Fruit fly (Drosophila melanogaster): ENCODE measurements around the gene odd.
A peak's percentile ranks its signal among the peaks of the same experiment; 100 is the strongest.

The odd gene

DNA sequence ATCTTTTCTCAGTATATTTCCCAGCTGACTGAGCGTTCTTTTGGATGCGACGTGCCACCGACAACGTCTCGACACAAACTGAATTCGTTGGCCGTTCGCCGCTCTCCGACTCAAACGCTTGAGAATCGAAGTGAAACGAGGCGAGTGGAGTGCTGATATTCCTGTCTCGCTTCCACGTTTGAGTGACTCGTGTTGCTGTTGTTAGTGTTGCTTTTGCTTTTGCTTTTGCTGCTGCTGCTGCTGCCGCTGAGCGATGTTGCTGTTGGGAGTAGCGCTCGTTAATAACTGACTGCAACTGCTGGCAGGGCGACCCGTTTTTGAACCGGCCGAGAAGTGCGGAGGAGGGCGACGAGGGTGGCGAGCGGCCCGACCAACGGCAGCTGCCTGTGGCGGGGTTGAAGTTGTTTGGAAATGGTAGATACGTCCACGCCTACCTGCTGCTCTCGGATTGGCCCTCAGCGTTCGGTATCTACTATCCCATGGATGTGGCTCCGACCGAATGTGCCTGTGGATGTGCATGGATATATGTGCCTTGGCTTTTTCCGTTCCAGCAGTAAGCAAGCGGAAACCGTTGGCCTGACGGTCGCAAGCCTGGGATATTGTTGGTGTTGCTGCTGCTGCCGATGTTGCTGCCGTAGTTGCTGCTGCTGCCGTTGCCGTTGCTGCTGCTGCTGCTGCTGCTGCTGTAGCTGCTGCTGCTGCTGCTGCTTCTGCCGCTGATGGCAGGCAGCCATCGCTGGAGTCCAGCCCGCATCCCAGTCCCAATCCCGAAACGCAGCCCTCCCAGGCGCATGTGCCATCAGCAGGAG, at the start of gene odd:
Gene odd (minus strand): TSS at position 295 of the 809 bp plus-strand sequence.
- TF ChIP-seq CG8478 (optimal IDR thresholded peaks at IDR 0.05) (peak; percentile 47), pan (optimal IDR thresholded peaks at IDR 0.05) (no peak), Dll (optimal IDR thresholded peaks at IDR 0.05) (peak; percentile 69), usp (GFP tag; optimal IDR thresholded peaks at IDR 0.05) (no peak), EcR (GFP tag; optimal IDR thresholded peaks at IDR 0.05) (no peak)

DNA sequence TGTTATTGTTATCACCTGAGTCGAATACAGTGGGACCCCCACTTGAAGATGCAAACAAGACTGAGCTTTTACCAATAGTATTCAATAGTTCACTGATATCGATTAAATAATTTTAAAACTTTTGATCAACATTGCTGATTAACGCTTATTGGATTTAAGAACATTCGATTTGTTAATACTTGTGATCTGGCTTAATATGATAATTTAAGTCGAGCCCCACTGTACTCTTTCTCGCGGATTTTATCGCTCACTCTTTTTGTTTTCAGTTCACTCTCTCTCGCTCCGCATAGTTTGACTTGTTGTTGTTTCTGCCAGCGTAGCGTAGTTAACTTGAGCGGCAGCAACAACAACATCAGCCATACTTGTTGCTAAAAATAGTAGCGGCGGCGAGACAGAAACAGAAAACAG, 49.1 kb upstream of the odd start:
- TF ChIP-seq EcR (GFP tag; optimal IDR thresholded peaks at IDR 0.05) (no peak), psq (optimal IDR thresholded peaks at IDR 0.05) (no peak), CG8478 (optimal IDR thresholded peaks at IDR 0.05) (no peak), Dll (optimal IDR thresholded peaks at IDR 0.05) (no peak), usp (GFP tag; optimal IDR thresholded peaks at IDR 0.05) (no peak), pan (optimal IDR thresholded peaks at IDR 0.05) (no peak)

- no peak for TF ChIP-seq usp (GFP tag; optimal IDR thresholded peaks at IDR 0.05)
- no peak for TF ChIP-seq pan (optimal IDR thresholded peaks at IDR 0.05)
- TF ChIP-seq Dll (optimal IDR thresholded peaks at IDR 0.05): no peak
- no peak for TF ChIP-seq psq (optimal IDR thresholded peaks at IDR 0.05)
- TF ChIP-seq CG8478 (optimal IDR thresholded peaks at IDR 0.05): no peak
- TF ChIP-seq EcR (GFP tag; optimal IDR thresholded peaks at IDR 0.05): no peak
These were observed 48.5 kb upstream of the odd start for dm6 chr2L:3654956-3655618.

DNA sequence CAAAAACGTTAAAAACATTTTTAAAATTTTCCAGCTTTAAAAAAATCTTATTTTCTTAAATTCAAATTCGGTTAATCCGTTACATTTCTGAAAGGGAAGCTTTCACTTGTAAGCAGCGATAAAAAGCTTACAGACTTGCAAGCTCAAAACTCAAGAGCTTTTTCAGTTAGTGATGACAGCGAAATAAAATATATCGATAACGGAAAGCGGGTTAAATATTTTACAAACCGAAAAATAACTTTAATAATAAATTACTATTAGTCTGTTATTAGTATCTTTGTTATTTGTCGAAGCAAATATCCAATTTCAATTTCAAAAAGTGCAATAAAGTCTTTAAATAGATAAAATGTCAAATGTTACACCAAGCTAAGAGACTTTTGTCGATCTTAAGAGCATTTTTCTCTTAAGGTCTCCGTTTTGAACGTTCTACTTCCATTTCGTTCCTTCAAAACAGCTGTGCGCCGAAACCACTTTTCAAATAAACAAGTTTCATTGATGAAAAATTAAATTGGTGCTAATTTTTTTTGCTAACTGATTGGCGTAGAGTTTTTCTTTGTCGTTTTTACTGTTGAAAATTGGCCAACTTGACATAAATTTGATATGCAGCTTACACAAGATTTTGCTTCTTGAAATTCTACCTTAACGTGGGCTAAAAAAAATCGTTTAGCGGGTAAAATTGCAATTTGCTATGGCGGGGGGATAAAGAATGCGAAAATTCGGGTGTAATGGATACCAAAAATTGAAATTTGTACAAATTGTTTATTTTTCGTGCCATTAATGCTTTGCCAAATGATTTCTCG, 41.8 kb upstream of the odd start:
- no peak for TF ChIP-seq usp (GFP tag; optimal IDR thresholded peaks at IDR 0.05)

- TF ChIP-seq psq (optimal IDR thresholded peaks at IDR 0.05) (no peak), Dll (optimal IDR thresholded peaks at IDR 0.05) (no peak), EcR (GFP tag; optimal IDR thresholded peaks at IDR 0.05) (no peak), usp (GFP tag; optimal IDR thresholded peaks at IDR 0.05) (no peak), CG8478 (optimal IDR thresholded peaks at IDR 0.05) (no peak), pan (optimal IDR thresholded peaks at IDR 0.05) (no peak)
These were observed 41.1 kb upstream of the odd start for dm6 chr2L:3647521-3648172.

dm6 chr2L:3646041-3646440, 39.5 kb upstream of the odd start:
- no peak for TF ChIP-seq EcR (GFP tag; optimal IDR thresholded peaks at IDR 0.05)
- TF ChIP-seq pan (optimal IDR thresholded peaks at IDR 0.05): no peak
- no peak for TF ChIP-seq Dll (optimal IDR thresholded peaks at IDR 0.05)
- TF ChIP-seq CG8478 (optimal IDR thresholded peaks at IDR 0.05): no peak
- TF ChIP-seq psq (optimal IDR thresholded peaks at IDR 0.05): no peak
- TF ChIP-seq usp (GFP tag; optimal IDR thresholded peaks at IDR 0.05): no peak

DNA sequence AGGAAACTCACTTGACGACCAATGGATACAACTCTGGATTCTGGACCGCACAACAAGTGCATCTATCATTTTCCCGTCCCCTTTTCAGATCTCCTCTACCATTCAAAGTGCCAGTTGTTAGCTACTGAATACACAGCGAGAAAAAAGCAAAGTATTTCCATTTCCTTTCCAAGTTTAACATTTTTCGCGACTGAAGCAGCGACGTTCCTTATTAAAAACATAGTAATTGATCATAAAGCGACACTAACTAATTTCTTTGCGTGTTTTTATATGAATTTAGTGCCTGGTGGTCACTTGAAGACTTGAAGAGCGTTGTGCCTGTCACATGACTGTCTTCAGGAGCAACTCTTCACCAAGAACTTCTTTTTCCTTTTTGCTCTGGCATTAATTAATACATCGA, 38.8 kb upstream of the odd start:
- TF ChIP-seq EcR (GFP tag; optimal IDR thresholded peaks at IDR 0.05) (no peak), usp (GFP tag; optimal IDR thresholded peaks at IDR 0.05) (no peak), psq (optimal IDR thresholded peaks at IDR 0.05) (no peak), CG8478 (optimal IDR thresholded peaks at IDR 0.05) (no peak), Dll (optimal IDR thresholded peaks at IDR 0.05) (no peak), pan (optimal IDR thresholded peaks at IDR 0.05) (no peak)

dm6 chr2L:3642148-3642920, 35.8 kb upstream of the odd start:
- TF ChIP-seq psq (optimal IDR thresholded peaks at IDR 0.05) (no peak), pan (optimal IDR thresholded peaks at IDR 0.05) (no peak), usp (GFP tag; optimal IDR thresholded peaks at IDR 0.05) (no peak), CG8478 (optimal IDR thresholded peaks at IDR 0.05) (no peak), Dll (optimal IDR thresholded peaks at IDR 0.05) (no peak), EcR (GFP tag; optimal IDR thresholded peaks at IDR 0.05) (no peak)

DNA sequence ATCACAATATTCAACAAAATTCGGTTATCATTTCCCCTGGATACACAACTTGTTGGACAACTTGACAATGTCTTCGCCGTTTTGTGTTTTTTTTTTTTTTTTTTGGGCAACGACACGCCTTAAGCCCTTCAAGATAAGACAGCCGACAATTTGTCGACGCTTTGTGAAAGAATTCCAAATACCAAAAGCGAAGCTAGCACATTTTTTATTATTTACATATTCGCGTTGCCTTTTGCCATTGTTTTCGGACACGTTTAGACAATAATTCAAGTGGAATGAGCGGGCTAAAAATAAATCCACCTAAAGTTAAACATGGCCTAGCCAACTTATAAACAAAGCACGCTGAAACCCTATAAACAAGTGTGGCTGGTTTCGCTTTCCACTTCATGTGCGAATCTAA, 34.4 kb upstream of the odd start:
- no peak for TF ChIP-seq Dll (optimal IDR thresholded peaks at IDR 0.05)

DNA sequence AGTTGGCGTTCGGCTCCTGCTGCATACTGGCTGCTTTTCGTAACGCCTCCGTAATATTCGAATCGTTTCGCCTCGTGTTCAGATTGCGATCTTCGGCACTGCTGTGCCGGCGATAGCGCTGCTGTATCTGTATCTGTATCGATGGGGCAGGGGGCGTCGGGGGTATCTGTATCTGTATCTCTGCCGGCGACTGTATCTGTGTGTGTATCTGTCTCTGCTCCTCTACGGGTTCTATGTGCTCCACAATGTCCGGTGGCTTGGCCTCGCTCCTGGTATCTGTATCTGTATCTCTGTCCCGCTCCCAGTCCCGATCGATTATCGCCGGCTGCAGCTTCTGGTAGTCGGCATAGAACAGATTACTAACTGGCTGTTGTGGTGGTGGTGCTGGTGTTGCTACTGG, 33.4 kb upstream of the odd start:
- no peak for TF ChIP-seq usp (GFP tag; optimal IDR thresholded peaks at IDR 0.05)
- TF ChIP-seq psq (optimal IDR thresholded peaks at IDR 0.05): no peak
- TF ChIP-seq CG8478 (optimal IDR thresholded peaks at IDR 0.05): no peak
- TF ChIP-seq Dll (optimal IDR thresholded peaks at IDR 0.05): no peak
- TF ChIP-seq pan (optimal IDR thresholded peaks at IDR 0.05): no peak
- TF ChIP-seq EcR (GFP tag; optimal IDR thresholded peaks at IDR 0.05): no peak

DNA sequence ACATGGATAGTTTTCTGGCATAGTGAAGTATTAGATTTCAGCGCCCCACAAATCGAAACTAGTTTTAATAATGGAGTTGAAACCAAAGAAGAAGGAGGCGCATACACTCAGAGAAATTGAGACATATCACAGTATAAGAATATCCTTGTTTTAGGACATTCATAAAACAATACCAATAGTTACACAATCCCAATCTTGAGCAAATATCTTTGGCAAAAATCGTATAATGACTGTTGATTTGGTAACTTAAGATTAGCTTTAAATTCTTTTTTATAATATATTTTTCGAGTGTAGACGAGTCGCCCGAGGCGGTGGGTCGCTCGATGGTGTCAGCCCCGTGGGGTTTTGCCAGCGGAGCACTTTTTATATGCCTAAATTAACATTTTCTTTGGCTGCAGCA, 28.9 kb upstream of the odd start:
- no peak for TF ChIP-seq Dll (optimal IDR thresholded peaks at IDR 0.05)
- TF ChIP-seq pan (optimal IDR thresholded peaks at IDR 0.05): no peak
- no peak for TF ChIP-seq EcR (GFP tag; optimal IDR thresholded peaks at IDR 0.05)
- TF ChIP-seq psq (optimal IDR thresholded peaks at IDR 0.05): no peak
- no peak for TF ChIP-seq usp (GFP tag; optimal IDR thresholded peaks at IDR 0.05)
- no peak for TF ChIP-seq CG8478 (optimal IDR thresholded peaks at IDR 0.05)
